Fruit fly (Drosophila melanogaster): ENCODE results near the gene CG17186.

The CG17186 gene

dm6 chr3R:19902328-19902727 lies 25.0 kb upstream of the CG17186 start (continued):
- TF ChIP-seq CG18262 (tag; optimal IDR thresholded peaks at IDR 0.05) (no peak), Ets97D (GFP tag; optimal IDR thresholded peaks at IDR 0.05) (no peak), hbn (GFP tag; IDR thresholded peaks at IDR 0.05; ENCODE audit: partially characterized antibody) (no peak), slbo (GFP tag; IDR thresholded peaks at IDR 0.05) (peak; percentile 41), al (GFP tag; IDR thresholded peaks at IDR 0.05) (no peak), scrt (GFP tag; optimal IDR thresholded peaks at IDR 0.05) (no peak), sr (GFP tag; IDR thresholded peaks at IDR 0.05) (0 out of 3 replicates have a peak, but pooled peaks have one; percentile 22), Mes4 (GFP tag; optimal IDR thresholded peaks at IDR 0.05) (no peak), CG2199 (GFP tag; IDR thresholded peaks at IDR 0.05) (0 out of 3 replicates have a peak, but pooled peaks have one; percentile 42), trh (GFP tag; optimal IDR thresholded peaks at IDR 0.05) (no peak), crc (GFP tag; optimal IDR thresholded peaks at IDR 0.05) (no peak), CG43689 (GFP tag; IDR thresholded peaks at IDR 0.05) (no peak), h (optimal IDR thresholded peaks at IDR 0.05) (no peak), repo (GFP tag; optimal IDR thresholded peaks at IDR 0.05) (no peak), CG14014 (GFP tag; IDR thresholded peaks at IDR 0.05) (peak; percentile 65; the same call in 1 of the 2 replicates), Hr51 (GFP tag; optimal IDR thresholded peaks at IDR 0.05) (no peak), pan (optimal IDR thresholded peaks at IDR 0.05) (no peak), pan (GFP tag; optimal IDR thresholded peaks at IDR 0.05 in 1 of 2, IDR thresholded peaks at IDR 0.05 in 1 of 2) (peak in 1 of 2 experiments; percentile 44), CG17361 (GFP tag; IDR thresholded peaks at IDR 0.05) (no peak), BtbVII (GFP tag; optimal IDR thresholded peaks at IDR 0.05) (peak; percentile 19), Atf6 (GFP tag; IDR thresholded peaks at IDR 0.05) (peak; percentile 19; the same call in 1 of the 2 replicates), CG11085 (GFP tag; IDR thresholded peaks at IDR 0.05) (no peak), Drgx (GFP tag; IDR thresholded peaks at IDR 0.05) (no peak), unc-4 (GFP tag; IDR thresholded peaks at IDR 0.05; ENCODE audit: partially characterized antibody) (no peak), CG14860 (GFP tag; IDR thresholded peaks at IDR 0.05; ENCODE audit: partially characterized antibody) (no peak), NC2α (GFP tag; optimal IDR thresholded peaks at IDR 0.05) (no peak), Nf-YC (tag; optimal IDR thresholded peaks at IDR 0.05) (peak; percentile 36), CG1603 (tag; optimal IDR thresholded peaks at IDR 0.05) (no peak), CG1024 (GFP tag; IDR thresholded peaks at IDR 0.05) (0 out of 2 replicates have a peak, but pooled peaks have one; percentile 18), Camta (GFP tag; optimal IDR thresholded peaks at IDR 0.05) (no peak), da (GFP tag; optimal IDR thresholded peaks at IDR 0.05) (no peak), ham (GFP tag; IDR thresholded peaks at IDR 0.05) (no peak), Side (GFP tag; optimal IDR thresholded peaks at IDR 0.05) (no peak), CG13287 (GFP tag; IDR thresholded peaks at IDR 0.05; ENCODE audit: partially characterized antibody) (peak; percentile 14; the same call in 1 of the 2 replicates), run (tag; optimal IDR thresholded peaks at IDR 0.05) (no peak), CG12769 (tag; optimal IDR thresholded peaks at IDR 0.05) (peak; percentile 61), ftz-f1 (GFP tag; optimal IDR thresholded peaks at IDR 0.05) (peak; percentile 91), caup (GFP tag; optimal IDR thresholded peaks at IDR 0.05; ENCODE audit: severe bottlenecking) (peak; percentile 9), HmgZ (tag; optimal IDR thresholded peaks at IDR 0.05) (no peak), CG10267 (tag; optimal IDR thresholded peaks at IDR 0.05) (no peak), Mad (GFP tag; optimal IDR thresholded peaks at IDR 0.05) (no peak), CG12744 (GFP tag; optimal IDR thresholded peaks at IDR 0.05) (no peak), HLH54F (GFP tag; optimal IDR thresholded peaks at IDR 0.05) (no peak), ac (GFP tag; optimal IDR thresholded peaks at IDR 0.05) (no peak), Ada2b (GFP tag; IDR thresholded peaks at IDR 0.05) (peak; percentile 25; the same call in 1 of the 2 replicates), Rfx (GFP tag; IDR thresholded peaks at IDR 0.05) (peak; percentile 75), Lpt (GFP tag; optimal IDR thresholded peaks at IDR 0.05) (no peak), tin (GFP tag; optimal IDR thresholded peaks at IDR 0.05) (no peak), CG14441 (GFP tag; IDR thresholded peaks at IDR 0.05) (peak; percentile 37; the same call in 1 of the 2 replicates), CG8290 (GFP tag; optimal IDR thresholded peaks at IDR 0.05) (no peak), CG8290 (tag; optimal IDR thresholded peaks at IDR 0.05) (no peak), ranshi (GFP tag; IDR thresholded peaks at IDR 0.05) (peak; percentile 24; the same call in 1 of the 2 replicates), CHES-1-like (GFP tag; optimal IDR thresholded peaks at IDR 0.05) (no peak)

Measured in whole organism, embryonic.